Fruit fly (Drosophila melanogaster) whole organism, embryonic: Measurements from ENCODE around the gene Aps.

ENCODE experiments used
- Aef1 ChIP-seq: fragments of 200-800 bp; sonication (Bioruptor generic); IDR thresholded peaks from 3 replicates; pipeline ENCODE4 v1.3.6; 2022; ENCODE audit warnings: missing biosample characterization, missing genetic modification characterization
- Atf3 ChIP-seq: fragments of 200-800 bp; sonication (Bioruptor generic); optimal IDR thresholded peaks from 3 replicates; lab custom pipeline; 2016; ENCODE audit warnings: missing biosample characterization, missing genetic modification characterization
- CG10543 ChIP-seq: fragments of 200-800 bp; sonication (Bioruptor generic); optimal IDR thresholded peaks from 3 replicates; lab custom pipeline; 2017; ENCODE audit warnings: missing biosample characterization, mild to moderate bottlenecking, missing genetic modification characterization, moderate library complexity
- CG11085 ChIP-seq: fragments of 200-800 bp; sonication (Bioruptor generic); IDR thresholded peaks from 2 replicates; pipeline ENCODE4 v1.3.6; 2022; ENCODE audit warnings: missing biosample characterization, missing genetic modification characterization
- CG12104 ChIP-seq: fragments of 200-800 bp; sonication (Bioruptor generic); optimal IDR thresholded peaks from 3 replicates; lab custom pipeline; 2016; ENCODE audit warnings: missing biosample characterization, missing genetic modification characterization
- CG12219 ChIP-seq: fragments of 200-800 bp; sonication (Bioruptor generic); optimal IDR thresholded peaks from 3 replicates; lab custom pipeline; 2018; ENCODE audit warnings: missing biosample characterization, mild to moderate bottlenecking, missing genetic modification characterization
- CG13424 ChIP-seq: fragments of 200-800 bp; sonication (Bioruptor generic); optimal IDR thresholded peaks from 2 replicates; lab custom pipeline; 2019; ENCODE audit warnings: missing biosample characterization, mild to moderate bottlenecking, missing genetic modification characterization, moderate library complexity
- CG14050 ChIP-seq: fragments of 200-800 bp; sonication (Bioruptor generic); IDR thresholded peaks from 3 replicates; pipeline ENCODE4 v1.3.6; 2022; ENCODE audit warnings: missing biosample characterization, missing genetic modification characterization
- CG2678 ChIP-seq: fragments of 200-800 bp; sonication (Bioruptor generic); optimal IDR thresholded peaks from 3 replicates; lab custom pipeline; 2019; ENCODE audit warnings: missing biosample characterization, mild to moderate bottlenecking, missing genetic modification characterization, moderate library complexity
- CG31365 ChIP-seq: fragments of 200-800 bp; sonication (Bioruptor generic); optimal IDR thresholded peaks from 2 replicates; lab custom pipeline; 2018; ENCODE audit warnings: missing biosample characterization, mild to moderate bottlenecking, missing genetic modification characterization
- CG3163 ChIP-seq: fragments of 200-800 bp; sonication (Bioruptor generic); optimal IDR thresholded peaks from 3 replicates; lab custom pipeline; 2016; ENCODE audit warnings: missing biosample characterization, missing genetic modification characterization
- CG6272 ChIP-seq: fragments of 200-800 bp; sonication (Bioruptor generic); IDR thresholded peaks from 2 replicates; pipeline ENCODE4 v1.3.6; 2022; ENCODE audit warnings: missing biosample characterization, missing genetic modification characterization
- CG7963 ChIP-seq: fragments of 200-800 bp; sonication (Bioruptor generic); IDR thresholded peaks from 3 replicates; pipeline ENCODE4 v1.3.6; 2022; ENCODE audit warnings: missing biosample characterization, missing genetic modification characterization; ENCODE audit not compliant: partially characterized antibody
- CG8281 ChIP-seq: fragments of 200-800 bp; sonication (Bioruptor generic); optimal IDR thresholded peaks from 2 replicates; lab custom pipeline; 2018; ENCODE audit warnings: missing biosample characterization, mild to moderate bottlenecking, missing genetic modification characterization, moderate library complexity
- Camta ChIP-seq: fragments of 200-800 bp; sonication (Bioruptor generic); optimal IDR thresholded peaks from 2 replicates; lab custom pipeline; 2016; ENCODE audit warnings: missing biosample characterization, missing genetic modification characterization
- Fer1 ChIP-seq: fragments of 200-800 bp; sonication (Bioruptor generic); optimal IDR thresholded peaks from 2 replicates; lab custom pipeline; 2017; ENCODE audit warnings: missing biosample characterization, mild to moderate bottlenecking, missing genetic modification characterization
- Fer2 ChIP-seq: fragments of 200-800 bp; sonication (Bioruptor generic); optimal IDR thresholded peaks from 2 replicates; lab custom pipeline; 2018; ENCODE audit warnings: missing biosample characterization, mild to moderate bottlenecking, missing genetic modification characterization, moderate library complexity
- Hmx ChIP-seq: fragments of 200-800 bp; sonication (Bioruptor generic); optimal IDR thresholded peaks from 2 replicates; lab custom pipeline; 2016; ENCODE audit warnings: missing biosample characterization, missing genetic modification characterization
- Lhr ChIP-seq: fragments of 200-800 bp; sonication (Bioruptor generic); optimal IDR thresholded peaks from 3 replicates; lab custom pipeline; 2017; ENCODE audit warnings: mild to moderate bottlenecking, missing biosample characterization, missing genetic modification reagents, missing genetic modification characterization
- Lim3 ChIP-seq: fragments of 200-800 bp; sonication (Bioruptor generic); IDR thresholded peaks from 2 replicates; pipeline ENCODE4 v1.3.6; 2022; ENCODE audit warnings: missing biosample characterization, missing genetic modification characterization
- Lpt ChIP-seq: fragments of >200 bp; optimal IDR thresholded peaks from 2 replicates; lab custom pipeline; 2018; ENCODE audit warnings: missing biosample characterization, missing genetic modification characterization
- Poxn ChIP-seq: fragments of 200-800 bp; sonication (Bioruptor generic); IDR thresholded peaks from 2 replicates; pipeline ENCODE4 v1.3.6; 2022; ENCODE audit warnings: missing biosample characterization, missing genetic modification characterization
- Sin3A ChIP-seq: fragments of >200 bp; optimal IDR thresholded peaks from 2 replicates; lab custom pipeline; 2018
- Vsx1 ChIP-seq: fragments of 200-800 bp; sonication (Bioruptor generic); optimal IDR thresholded peaks from 2 replicates; lab custom pipeline; 2017; ENCODE audit warnings: missing biosample characterization, mild to moderate bottlenecking, missing genetic modification characterization, missing genetic modification reagents
- amos ChIP-seq: fragments of 200-800 bp; sonication (Bioruptor generic); IDR thresholded peaks from 2 replicates; pipeline ENCODE4 v1.3.6; 2022; ENCODE audit warnings: missing biosample characterization, missing genetic modification characterization; ENCODE audit not compliant: partially characterized antibody
- ase ChIP-seq: fragments of 200-800 bp; sonication (Bioruptor generic); IDR thresholded peaks from 3 replicates; pipeline ENCODE4 v1.3.6; 2022; ENCODE audit warnings: missing biosample characterization, missing genetic modification characterization
- cas ChIP-seq: fragments of 200-800 bp; sonication (Bioruptor generic); IDR thresholded peaks from 2 replicates; pipeline ENCODE4 v1.3.6; 2022; ENCODE audit warnings: missing biosample characterization, missing genetic modification characterization
- chm ChIP-seq: fragments of 200-800 bp; sonication (Bioruptor generic); IDR thresholded peaks from 2 replicates; pipeline ENCODE4 v1.3.6; 2022; ENCODE audit warnings: missing biosample characterization, missing genetic modification characterization
- chn ChIP-seq: fragments of 200-800 bp; sonication (Bioruptor generic); optimal IDR thresholded peaks from 2 replicates; lab custom pipeline; 2016; ENCODE audit warnings: missing biosample characterization, missing genetic modification characterization
- ci ChIP-seq: fragments of 200-800 bp; sonication (Bioruptor generic); IDR thresholded peaks from 3 replicates; pipeline ENCODE4 v1.3.6; 2022; ENCODE audit warnings: missing biosample characterization, missing genetic modification characterization
- danr ChIP-seq: fragments of 200-800 bp; sonication (Bioruptor generic); IDR thresholded peaks from 2 replicates; pipeline ENCODE4 v1.3.6; 2022; ENCODE audit warnings: missing biosample characterization, missing genetic modification characterization
- disco-r ChIP-seq: fragments of 200-800 bp; sonication (Bioruptor generic); optimal IDR thresholded peaks from 2 replicates; lab custom pipeline; 2016; ENCODE audit warnings: missing biosample characterization, missing genetic modification characterization
- dmrt11E ChIP-seq: fragments of 200-800 bp; sonication (Bioruptor generic); optimal IDR thresholded peaks from 3 replicates; lab custom pipeline; 2018; ENCODE audit warnings: missing biosample characterization, mild to moderate bottlenecking, missing genetic modification characterization, moderate library complexity
- en ChIP-seq: fragments of 200-800 bp; sonication (Bioruptor generic); optimal IDR thresholded peaks from 2 replicates; lab custom pipeline; 2016; ENCODE audit warnings: missing biosample characterization, missing genetic modification characterization
- eve ChIP-seq, 2 experiments: fragments of >200 bp; optimal IDR thresholded peaks; 2 replicates each; lab custom pipeline; 2017; ENCODE audit warnings: missing biosample characterization in 2 of 2, missing genetic modification characterization in 2 of 2
- fd102C ChIP-seq: fragments of 200-800 bp; sonication (Bioruptor generic); optimal IDR thresholded peaks from 2 replicates; lab custom pipeline; 2018; ENCODE audit warnings: missing biosample characterization, mild to moderate bottlenecking, missing genetic modification characterization, moderate library complexity
- her ChIP-seq: fragments of 200-800 bp; sonication (Bioruptor generic); optimal IDR thresholded peaks from 2 replicates; lab custom pipeline; 2016; ENCODE audit warnings: missing biosample characterization, missing genetic modification characterization
- kay ChIP-seq: fragments of 200-800 bp; sonication (Bioruptor generic); optimal IDR thresholded peaks from 2 replicates; lab custom pipeline; 2016; ENCODE audit warnings: missing biosample characterization, missing genetic modification characterization
- lola ChIP-seq, 3 experiments: fragments of >200 bp in 2 of 3; fragments of 200-800 bp in 1 of 3; sonication (Bioruptor generic) in 1 of 3; optimal IDR thresholded peaks; 2 replicates each; lab custom pipeline; 2017 to 2019; ENCODE audit warnings: missing biosample characterization in 3 of 3, missing genetic modification characterization in 3 of 3, mild to moderate bottlenecking in 1 of 3, moderate library complexity in 1 of 3
- lov ChIP-seq, 2 experiments: fragments of 200-800 bp in 1 of 2; fragments of >200 bp in 1 of 2; sonication (Bioruptor generic) in 1 of 2; IDR thresholded peaks in 1 of 2; optimal IDR thresholded peaks in 1 of 2; 2 replicates in 1 of 2; 3 replicates in 1 of 2; pipeline versions ENCODE4 v1.3.6 to Lab custom; 2017 to 2022; ENCODE audit warnings: missing biosample characterization in 1 of 2, missing genetic modification characterization in 1 of 2
- maf-S ChIP-seq: fragments of 200-800 bp; sonication (Bioruptor generic); optimal IDR thresholded peaks from 2 replicates; lab custom pipeline; 2016; ENCODE audit warnings: missing biosample characterization, missing genetic modification characterization
- pan ChIP-seq, 4 experiments: fragments of >200 bp in 3 of 4; fragments of 200-800 bp in 1 of 4; sonication (Bioruptor generic) in 1 of 4; optimal IDR thresholded peaks in 3 of 4; IDR thresholded peaks in 1 of 4; 2 replicates each; pipeline versions ENCODE4 v1.3.6 to Lab custom; 2017 to 2022; ENCODE audit warnings: missing biosample characterization in 2 of 4, missing genetic modification characterization in 2 of 4, mixed read lengths in 1 of 4
- pita ChIP-seq: fragments of 200-800 bp; sonication (Bioruptor generic); optimal IDR thresholded peaks from 2 replicates; lab custom pipeline; 2017; ENCODE audit warnings: missing biosample characterization, mild to moderate bottlenecking, missing genetic modification characterization
- sd ChIP-seq: fragments of 200-800 bp; sonication (Bioruptor generic); optimal IDR thresholded peaks from 3 replicates; lab custom pipeline; 2018; ENCODE audit warnings: missing biosample characterization, mild to moderate bottlenecking, missing genetic modification characterization, moderate library complexity
- sens ChIP-seq: fragments of 200-800 bp; sonication (Bioruptor generic); peaks from one replicate; lab custom pipeline; 2016; ENCODE audit warnings: missing biosample characterization, missing genetic modification characterization
- sna ChIP-seq: fragments of 200-800 bp; sonication (Bioruptor generic); IDR thresholded peaks from 2 replicates; pipeline ENCODE4 v1.3.6; 2022; ENCODE audit warnings: missing biosample characterization, missing genetic modification characterization; ENCODE audit not compliant: partially characterized antibody
- tin ChIP-seq: fragments of 200-800 bp; sonication (Bioruptor generic); optimal IDR thresholded peaks from 3 replicates; lab custom pipeline; 2016; ENCODE audit warnings: missing biosample characterization, missing genetic modification characterization
- unpg ChIP-seq: fragments of 200-800 bp; sonication (Bioruptor generic); optimal IDR thresholded peaks from 3 replicates; lab custom pipeline; 2018; ENCODE audit warnings: missing biosample characterization, mild to moderate bottlenecking, missing genetic modification characterization, moderate library complexity
- vfl ChIP-seq: fragments of 200-800 bp; sonication (Bioruptor generic); optimal IDR thresholded peaks from 2 replicates; lab custom pipeline; 2016; ENCODE audit warnings: missing biosample characterization, missing genetic modification characterization
- zfh1 ChIP-seq: fragments of 200-800 bp; sonication (Bioruptor generic); IDR thresholded peaks from 3 replicates; pipeline ENCODE4 v1.3.6; 2022; ENCODE audit warnings: missing biosample characterization, missing genetic modification characterization

Aps gene

dm6 chr3L:10860042-10860643 is 38.8 kb downstream of the Aps start (continued):
- TF ChIP-seq ci (GFP tag; lab: Robert Waterston, UW) (peak; percentile 69), Sin3A (lab: Kevin White, UChicago) (no peak), Lim3 (GFP tag; lab: Robert Waterston, UW) (no peak), Atf3 (GFP tag; lab: Kevin White, UChicago) (no peak), CG6272 (GFP tag; lab: Robert Waterston, UW) (no peak), Vsx1 (no peak), disco-r (no peak), vfl (peak; percentile 9), pan (optimal IDR thresholded peaks at IDR 0.05; lab: Kevin White, UChicago) (no peak), pan (GFP tag; optimal IDR thresholded peaks at IDR 0.05 in 1 of 2, IDR thresholded peaks at IDR 0.05 in 1 of 2) (no peak), lola (GFP tag; optimal IDR thresholded peaks at IDR 0.05; lab: Kevin White, UChicago) (peak in 1 of 3 experiments; percentile 4), chn (GFP tag; lab: Kevin White, UChicago) (peak; percentile 33), her (GFP tag; lab: Kevin White, UChicago) (peak; percentile 47), CG2678 (peak; percentile 7), Lhr (no peak), CG11085 (GFP tag; lab: Robert Waterston, UW) (no peak), kay (GFP tag; lab: Kevin White, UChicago) (no peak), CG12104 (GFP tag; lab: Kevin White, UChicago) (no peak), CG8281 (tag; lab: Kevin White, UChicago) (no peak), cas (GFP tag; lab: Robert Waterston, UW) (no peak), Aef1 (no peak), Lpt (GFP tag; lab: Kevin White, UChicago) (no peak), sna (GFP tag; lab: Robert Waterston, UW) (no peak), CG13424 (tag; lab: Kevin White, UChicago) (no peak), CG31365 (tag; lab: Kevin White, UChicago) (no peak), en (GFP tag; lab: Kevin White, UChicago) (no peak), eve (GFP tag; optimal IDR thresholded peaks at IDR 0.05; lab: Kevin White, UChicago) (no peak), CG3163 (no peak), pita (no peak), CG10543 (GFP tag; lab: Kevin White, UChicago) (peak; percentile 6), unpg (GFP tag; lab: Kevin White, UChicago) (no peak), CG7963 (GFP tag; lab: Robert Waterston, UW) (no peak), tin (GFP tag; lab: Kevin White, UChicago) (no peak), Fer1 (no peak), zfh1 (GFP tag; lab: Robert Waterston, UW) (0 out of 3 replicates have a peak, but pooled peaks have one; percentile 27), CG12219 (no peak), CG14050 (no peak), dmrt11E (tag; lab: Kevin White, UChicago) (no peak), Poxn (no peak), sens (GFP tag; lab: Kevin White, UChicago) (peak; percentile 70), chm (GFP tag; lab: Robert Waterston, UW) (peak; percentile 75; the same call in 1 of the 2 replicates), ase (no peak), Fer2 (tag; lab: Kevin White, UChicago) (no peak), maf-S (GFP tag; lab: Kevin White, UChicago) (no peak), lov (optimal IDR thresholded peaks at IDR 0.05; lab: Kevin White, UChicago) (no peak), lov (GFP tag; IDR thresholded peaks at IDR 0.05; lab: Robert Waterston, UW) (0 out of 3 replicates have a peak, but pooled peaks have one; percentile 58), Hmx (GFP tag; lab: Kevin White, UChicago) (no peak), fd102C (no peak), sd (tag; lab: Kevin White, UChicago) (peak; percentile 74), Camta (GFP tag; lab: Kevin White, UChicago) (no peak), amos (GFP tag; lab: Robert Waterston, UW) (no peak; the same call in 1 of the 2 replicates), danr (no peak)
